Worm (Caenorhabditis elegans): Measurements from ENCODE around the gene Y62E10A.3.

Y62E10A.3 gene

ce11 chrIV:13353143-13353773, 6.8 kb downstream of the Y62E10A.3 start, which contains the start of the genes rec-8 and mex-5 (continued):
- TF ChIP-seq nhr-179 (tag; optimal IDR thresholded peaks at IDR 0.05) (no peak), dox-1 (GFP tag; IDR thresholded peaks at IDR 0.05) (peak; percentile 57; the same call in 1 of the 2 replicates), snpc-1.3 (tag; optimal IDR thresholded peaks at IDR 0.05; ENCODE audit: insufficient read depth) (peak; percentile 90), T26A5.8 (tag; optimal IDR thresholded peaks at IDR 0.05) (no peak), attf-6 (GFP tag; IDR thresholded peaks at IDR 0.05) (peak; percentile 83), sptf-2 (GFP tag; optimal IDR thresholded peaks at IDR 0.05) (no peak), F52B5.7 (tag; optimal IDR thresholded peaks at IDR 0.05) (no peak), K11D2.4 (GFP tag; IDR thresholded peaks at IDR 0.05) (no peak), him-1 (tag; optimal IDR thresholded peaks at IDR 0.05) (peak; percentile 2), tlf-1 (GFP tag; optimal IDR thresholded peaks at IDR 0.05) (peak; percentile 85), somi-1 (GFP tag; optimal IDR thresholded peaks at IDR 0.05) (no peak), B0019.2 (GFP tag; conservative IDR thresholded peaks at IDR 0.05) (peak; percentile 84), ceh-91 (GFP tag; IDR thresholded peaks at IDR 0.05) (peak; percentile 94), nfya-2 (GFP tag; IDR thresholded peaks at IDR 0.05) (no peak), efl-1 (GFP tag; optimal IDR thresholded peaks at IDR 0.05) (peak; percentile 98), madf-3 (GFP tag; IDR thresholded peaks at IDR 0.05) (0 out of 2 replicates have a peak, but pooled peaks have one; percentile 29), snpc-1.1 (tag; optimal IDR thresholded peaks at IDR 0.05; ENCODE audit: insufficient read depth) (peak; percentile 82), attf-3 (GFP tag; conservative IDR thresholded peaks at IDR 0.05) (no peak), snpc-3.4 (tag; optimal IDR thresholded peaks at IDR 0.05) (peak; percentile 97), fkh-3 (tag; optimal IDR thresholded peaks at IDR 0.05) (no peak), madf-10 (tag; optimal IDR thresholded peaks at IDR 0.05) (no peak), mel-28 (tag; optimal IDR thresholded peaks at IDR 0.05; ENCODE audit: borderline replicate concordance) (no peak), mes-4 (tag; optimal IDR thresholded peaks at IDR 0.05) (no peak), ztf-25 (GFP tag; IDR thresholded peaks at IDR 0.05) (0 out of 2 replicates have a peak, but pooled peaks have one; percentile 52), pha-4 (tag; optimal IDR thresholded peaks at IDR 0.05) (no peak), F55B11.4 (tag; optimal IDR thresholded peaks at IDR 0.05; ENCODE audit: borderline replicate concordance, insufficient read depth) (no peak), chd-7 (tag; optimal IDR thresholded peaks at IDR 0.05) (no peak), mxl-1 (tag; optimal IDR thresholded peaks at IDR 0.05) (no peak), nhr-90 (tag; optimal IDR thresholded peaks at IDR 0.05) (no peak), zim-3 (tag; optimal IDR thresholded peaks at IDR 0.05) (no peak), mcd-1 (GFP tag; IDR thresholded peaks at IDR 0.05) (peak; percentile 40; the same call in 1 of the 2 replicates), dpl-1 (GFP tag; optimal IDR thresholded peaks at IDR 0.05) (peak; percentile 92), lin-26 (GFP tag; IDR thresholded peaks at IDR 0.05) (no peak), hlh-12 (tag; optimal IDR thresholded peaks at IDR 0.05) (no peak), aptf-2 (GFP tag; conservative IDR thresholded peaks at IDR 0.05) (no peak), unc-130 (GFP tag; optimal IDR thresholded peaks at IDR 0.05) (peak; percentile 90), nhr-27 (tag; optimal IDR thresholded peaks at IDR 0.05) (no peak), Y53G8AR.9 (GFP tag; conservative IDR thresholded peaks at IDR 0.05) (0 out of 2 replicates have a peak, but pooled peaks have one; percentile 38), K12H6.12 (tag; optimal IDR thresholded peaks at IDR 0.05) (no peak), lin-40 (tag; optimal IDR thresholded peaks at IDR 0.05) (no peak), F57A8.1 (GFP tag; optimal IDR thresholded peaks at IDR 0.05) (no peak), ztf-3 (GFP tag; optimal IDR thresholded peaks at IDR 0.05) (no peak), tbx-9 (tag; optimal IDR thresholded peaks at IDR 0.05; ENCODE audit: borderline replicate concordance) (no peak), repo-1 (tag; optimal IDR thresholded peaks at IDR 0.05) (no peak), cebp-1 (GFP tag; IDR thresholded peaks at IDR 0.05) (no peak), cebp-1 (tag; optimal IDR thresholded peaks at IDR 0.05) (no peak), akir-1 (GFP tag; optimal IDR thresholded peaks at IDR 0.05) (no peak), F39B2.1 (GFP tag; IDR thresholded peaks at IDR 0.05) (no peak)
